Fruit fly (Drosophila melanogaster) whole organism, adult: ENCODE results near the gene CG4586.

ENCODE experiments used
- CG11617 ChIP-seq: fragments of 200-800 bp; sonication (Bioruptor generic); optimal IDR thresholded peaks from 2 replicates; lab custom pipeline; 2017; ENCODE audit warnings: mild to moderate bottlenecking, missing biosample characterization, missing genetic modification reagents, missing genetic modification characterization
- CG12768 ChIP-seq: fragments of 200-800 bp; sonication (Bioruptor generic); optimal IDR thresholded peaks from 2 replicates; lab custom pipeline; 2017; ENCODE audit warnings: missing biosample characterization, missing genetic modification characterization, mild to moderate bottlenecking, moderate library complexity, missing genetic modification reagents
- CG14711 ChIP-seq: fragments of 200-800 bp; sonication (Bioruptor generic); optimal IDR thresholded peaks from 2 replicates; lab custom pipeline; 2018; ENCODE audit warnings: missing biosample characterization, mild to moderate bottlenecking, missing genetic modification characterization, moderate library complexity
- CG1620 ChIP-seq: fragments of 200-800 bp; sonication (Bioruptor generic); optimal IDR thresholded peaks from 2 replicates; lab custom pipeline; 2016; ENCODE audit warnings: missing biosample characterization, missing genetic modification characterization
- CG33017 ChIP-seq: fragments of 200-800 bp; sonication (Bioruptor generic); optimal IDR thresholded peaks from 2 replicates; lab custom pipeline; 2018; ENCODE audit warnings: missing biosample characterization, mild to moderate bottlenecking, missing genetic modification characterization, moderate library complexity
- CG5204 ChIP-seq: fragments of 200-800 bp; sonication (Bioruptor generic); optimal IDR thresholded peaks from 2 replicates; lab custom pipeline; 2016; ENCODE audit warnings: missing biosample characterization, missing genetic modification characterization
- CG7045 ChIP-seq: fragments of 200-800 bp; sonication (Bioruptor generic); optimal IDR thresholded peaks from 2 replicates; lab custom pipeline; 2017; ENCODE audit warnings: missing biosample characterization, mild to moderate bottlenecking, missing genetic modification characterization
- CG7101 ChIP-seq: fragments of 200-800 bp; sonication (Bioruptor generic); optimal IDR thresholded peaks from 2 replicates; lab custom pipeline; 2018; ENCODE audit warnings: missing biosample characterization, mild to moderate bottlenecking, missing genetic modification characterization, moderate library complexity
- Clk ChIP-seq: fragments of 200-800 bp; sonication (Bioruptor generic); optimal IDR thresholded peaks from 2 replicates; lab custom pipeline; 2017; ENCODE audit warnings: missing biosample characterization, missing genetic modification characterization
- Crg-1 ChIP-seq: fragments of 200-800 bp; sonication (Bioruptor generic); optimal IDR thresholded peaks from 2 replicates; lab custom pipeline; 2016; ENCODE audit warnings: missing biosample characterization, missing genetic modification characterization
- Hr96 ChIP-seq: fragments of 200-800 bp; sonication (Bioruptor generic); optimal IDR thresholded peaks from 2 replicates; lab custom pipeline; 2016; ENCODE audit warnings: missing biosample characterization, missing genetic modification characterization
- Mnt ChIP-seq: fragments of 200-800 bp; sonication (Bioruptor generic); optimal IDR thresholded peaks from 2 replicates; lab custom pipeline; 2016; ENCODE audit warnings: missing biosample characterization, mild to moderate bottlenecking, missing genetic modification characterization
- bab1 ChIP-seq: fragments of 200-800 bp; sonication (Bioruptor generic); optimal IDR thresholded peaks from 3 replicates; lab custom pipeline; 2019; ENCODE audit warnings: missing biosample characterization, mild to moderate bottlenecking, missing genetic modification characterization, moderate library complexity
- cic ChIP-seq: fragments of 200-800 bp; sonication (Bioruptor generic); optimal IDR thresholded peaks from 2 replicates; lab custom pipeline; 2017; ENCODE audit warnings: missing biosample characterization, mild to moderate bottlenecking, missing genetic modification characterization, moderate library complexity
- cnc ChIP-seq, 2 experiments: fragments of >200 bp; optimal IDR thresholded peaks; 2 replicates each; lab custom pipeline; 2017
- kay ChIP-seq: fragments of 200-800 bp; sonication (Bioruptor generic); peaks from one replicate; lab custom pipeline; 2016; ENCODE audit warnings: missing biosample characterization, missing genetic modification characterization, borderline replicate concordance
- ovo ChIP-seq: fragments of 200-800 bp; sonication (Bioruptor generic); optimal IDR thresholded peaks from 2 replicates; lab custom pipeline; 2016; ENCODE audit warnings: missing biosample characterization, missing genetic modification characterization
- pad ChIP-seq: fragments of 200-800 bp; sonication (Bioruptor generic); optimal IDR thresholded peaks from 3 replicates; lab custom pipeline; 2017; ENCODE audit warnings: missing biosample characterization, missing genetic modification characterization, mild to moderate bottlenecking, moderate library complexity, missing genetic modification reagents
- tj ChIP-seq: fragments of 200-800 bp; sonication (Bioruptor generic); optimal IDR thresholded peaks from 3 replicates; lab custom pipeline; 2017; ENCODE audit warnings: missing biosample characterization, mild to moderate bottlenecking, missing genetic modification characterization, moderate library complexity
- toe ChIP-seq: fragments of 200-800 bp; sonication (Bioruptor generic); optimal IDR thresholded peaks from 2 replicates; lab custom pipeline; 2016; ENCODE audit warnings: missing biosample characterization, missing genetic modification characterization

CG4586 gene

dm6 chrX:6990105-6990504 is 20.4 kb downstream of the CG4586 start:
- TF ChIP-seq CG5204 (GFP tag; lab: Kevin White, UChicago) (no peak), CG7045 (GFP tag; lab: Kevin White, UChicago) (no peak), CG11617 (GFP tag; lab: Kevin White, UChicago) (no peak), cic (GFP tag; lab: Kevin White, UChicago) (no peak)

- TF ChIP-seq Crg-1 (GFP tag; lab: Kevin White, UChicago) (no peak), CG11617 (GFP tag; lab: Kevin White, UChicago) (no peak), ovo (GFP tag; lab: Kevin White, UChicago) (no peak), pad (GFP tag; lab: Kevin White, UChicago) (no peak)
These were observed 21.6 kb downstream of the CG4586 start, which contains the start of gene ogre for dm6 chrX:6991286-6991685. Gene ogre, minus strand, starts transcription at chrX:6991318.

dm6 chrX:6993350-6993749 is 23.6 kb downstream of the CG4586 start, which contains the start of gene Inx7:
Gene Inx7, minus strand, starts transcription at chrX:6993612.
- no peak for TF ChIP-seq CG14711 (tag; lab: Kevin White, UChicago)
- TF ChIP-seq CG1620 (GFP tag; lab: Kevin White, UChicago): no peak
- no peak for TF ChIP-seq Mnt (GFP tag; lab: Kevin White, UChicago)
- TF ChIP-seq cic (GFP tag; lab: Kevin White, UChicago): no peak
- no peak for TF ChIP-seq Clk (GFP tag; lab: Kevin White, UChicago)
- no peak for TF ChIP-seq CG11617 (GFP tag; lab: Kevin White, UChicago)
- TF ChIP-seq CG7101 (tag; lab: Kevin White, UChicago): no peak
- TF ChIP-seq toe: no peak
- TF ChIP-seq ovo (GFP tag; lab: Kevin White, UChicago): no peak
- no peak for TF ChIP-seq cnc (optimal IDR thresholded peaks at IDR 0.05; lab: Kevin White, UChicago)
- TF ChIP-seq kay (GFP tag; lab: Kevin White, UChicago): no peak
- TF ChIP-seq CG7045 (GFP tag; lab: Kevin White, UChicago): no peak
- no peak for TF ChIP-seq Crg-1 (GFP tag; lab: Kevin White, UChicago)
- no peak for TF ChIP-seq Hr96 (GFP tag; lab: Kevin White, UChicago)
- no peak for TF ChIP-seq CG5204 (GFP tag; lab: Kevin White, UChicago)
- no peak for TF ChIP-seq tj
- no peak for TF ChIP-seq CG12768 (GFP tag; lab: Kevin White, UChicago)
- no peak for TF ChIP-seq bab1 (GFP tag; lab: Kevin White, UChicago)
- no peak for TF ChIP-seq CG33017 (tag; lab: Kevin White, UChicago)
- no peak for TF ChIP-seq pad (GFP tag; lab: Kevin White, UChicago)

- peak; percentile 85 for TF ChIP-seq Hr96 (GFP tag; lab: Kevin White, UChicago)
- peak; percentile 23 for TF ChIP-seq ovo (GFP tag; lab: Kevin White, UChicago)
- peak; percentile 83 for TF ChIP-seq CG1620 (GFP tag; lab: Kevin White, UChicago)
- peak; percentile 81 for TF ChIP-seq Mnt (GFP tag; lab: Kevin White, UChicago)
- no peak for TF ChIP-seq toe
- no peak for TF ChIP-seq Clk (GFP tag; lab: Kevin White, UChicago)
- TF ChIP-seq CG7101 (tag; lab: Kevin White, UChicago): peak; percentile 92
- TF ChIP-seq CG7045 (GFP tag; lab: Kevin White, UChicago): peak; percentile 11
- TF ChIP-seq tj: peak; percentile 95
- no peak for TF ChIP-seq CG12768 (GFP tag; lab: Kevin White, UChicago)
- peak; percentile 32 for TF ChIP-seq CG5204 (GFP tag; lab: Kevin White, UChicago)
- TF ChIP-seq CG14711 (tag; lab: Kevin White, UChicago): peak; percentile 84
- TF ChIP-seq kay (GFP tag; lab: Kevin White, UChicago): no peak
- peak; percentile 89 for TF ChIP-seq bab1 (GFP tag; lab: Kevin White, UChicago)
- peak; percentile 54 for TF ChIP-seq Crg-1 (GFP tag; lab: Kevin White, UChicago)
- no peak for TF ChIP-seq cic (GFP tag; lab: Kevin White, UChicago)
- peak; percentile 78 for TF ChIP-seq pad (GFP tag; lab: Kevin White, UChicago)
- peak; percentile 78 for TF ChIP-seq CG11617 (GFP tag; lab: Kevin White, UChicago)
These were observed 24.0 kb downstream of the CG4586 start for dm6 chrX:6993753-6994152.

dm6 chrX:6994473-6995179 is 24.9 kb downstream of the CG4586 start:
- TF ChIP-seq CG1620 (GFP tag; lab: Kevin White, UChicago): no peak
- TF ChIP-seq Mnt (GFP tag; lab: Kevin White, UChicago): peak; percentile 6
- TF ChIP-seq Crg-1 (GFP tag; lab: Kevin White, UChicago): peak; percentile 29
- no peak for TF ChIP-seq toe
- TF ChIP-seq CG7101 (tag; lab: Kevin White, UChicago): peak; percentile 8
- peak; percentile 54 for TF ChIP-seq kay (GFP tag; lab: Kevin White, UChicago)
- TF ChIP-seq Hr96 (GFP tag; lab: Kevin White, UChicago): no peak

dm6 chrX:6995258-6995657 is 25.5 kb downstream of the CG4586 start:
- no peak for TF ChIP-seq CG12768 (GFP tag; lab: Kevin White, UChicago)
- no peak for TF ChIP-seq kay (GFP tag; lab: Kevin White, UChicago)
- TF ChIP-seq cic (GFP tag; lab: Kevin White, UChicago): no peak
- TF ChIP-seq tj: peak; percentile 97
- no peak for TF ChIP-seq CG5204 (GFP tag; lab: Kevin White, UChicago)
- no peak for TF ChIP-seq CG14711 (tag; lab: Kevin White, UChicago)
- TF ChIP-seq CG7101 (tag; lab: Kevin White, UChicago): no peak
- no peak for TF ChIP-seq toe
- no peak for TF ChIP-seq CG1620 (GFP tag; lab: Kevin White, UChicago)
